Fruit fly (Drosophila melanogaster): ENCODE results near the gene CG9536.

The CG9536 gene

DNA sequence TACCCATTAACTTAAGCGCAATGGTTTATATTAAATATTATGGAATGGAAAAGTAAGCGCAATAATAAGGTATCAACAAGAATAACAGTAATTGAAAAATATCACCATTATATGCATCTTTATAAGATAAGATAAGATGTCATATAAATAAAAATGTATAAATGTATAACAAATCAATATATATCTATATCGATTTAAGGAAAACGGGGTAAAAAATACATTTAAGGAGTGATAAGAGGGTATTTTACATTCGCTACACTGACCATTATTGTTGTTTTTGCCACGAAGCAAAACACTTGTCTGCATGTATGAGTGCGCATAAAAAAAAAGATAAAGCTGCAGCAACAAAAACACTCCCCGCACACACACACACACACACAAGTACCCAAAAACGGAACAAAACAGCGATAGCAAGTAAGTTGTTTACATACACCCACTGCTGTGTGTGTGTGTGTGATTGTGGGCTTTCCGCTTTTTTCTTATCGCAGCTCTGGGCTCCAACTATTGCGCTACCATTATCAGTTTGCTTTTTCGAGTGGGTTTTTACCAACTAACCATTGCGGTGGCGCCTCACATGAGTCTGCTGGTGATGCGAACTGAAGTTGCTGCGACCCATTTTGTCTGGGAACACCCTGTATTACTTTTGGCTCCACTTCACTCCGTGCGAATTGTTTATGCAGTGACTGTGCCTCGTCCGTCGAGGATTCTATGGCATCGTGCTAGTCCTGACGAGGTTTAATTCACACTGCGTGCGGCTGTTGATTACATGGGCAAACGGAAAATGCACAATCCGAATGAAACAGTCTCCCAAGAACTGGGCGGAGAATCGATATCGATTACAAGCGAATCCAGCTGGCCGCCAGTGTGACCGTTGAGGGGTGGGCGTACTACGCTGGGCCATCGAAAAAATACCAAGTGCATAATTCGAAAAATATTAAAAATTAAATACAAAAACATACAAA is 3.4 kb downstream of the CG9536 start, which contains the start of gene mmy (continued):
- TF ChIP-seq gfzf (GFP tag; optimal IDR thresholded peaks at IDR 0.05) (peak; percentile 77), al (GFP tag; IDR thresholded peaks at IDR 0.05) (no peak; the same call in 1 of the 2 replicates), knrl (GFP tag; IDR thresholded peaks at IDR 0.05; ENCODE audit: partially characterized antibody) (no peak; the same call in 2 of the 3 replicates), CG2889 (GFP tag; IDR thresholded peaks at IDR 0.05) (no peak), CG12299 (tag; optimal IDR thresholded peaks at IDR 0.05) (peak; percentile 43), psq (GFP tag; optimal IDR thresholded peaks at IDR 0.05) (no peak), CG6254 (GFP tag; optimal IDR thresholded peaks at IDR 0.05) (peak; percentile 99), CG2712 (tag; optimal IDR thresholded peaks at IDR 0.05) (peak; percentile 74), chif (GFP tag; optimal IDR thresholded peaks at IDR 0.05) (no peak), CG9932 (GFP tag; IDR thresholded peaks at IDR 0.05) (peak; percentile 5; the same call in 1 of the 2 replicates), schlank (tag; optimal IDR thresholded peaks at IDR 0.05) (peak; percentile 0), dmrt11E (tag; optimal IDR thresholded peaks at IDR 0.05) (no peak), Ets97D (GFP tag; optimal IDR thresholded peaks at IDR 0.05) (no peak), CG13287 (GFP tag; IDR thresholded peaks at IDR 0.05; ENCODE audit: partially characterized antibody) (peak; percentile 55), p53 (GFP tag; optimal IDR thresholded peaks at IDR 0.05) (no peak), Asciz (GFP tag; optimal IDR thresholded peaks at IDR 0.05) (peak; percentile 44), jing (GFP tag; optimal IDR thresholded peaks at IDR 0.05) (no peak), dm (GFP tag; optimal IDR thresholded peaks at IDR 0.05) (peak; percentile 34), inv (GFP tag; IDR thresholded peaks at IDR 0.05; ENCODE audit: partially characterized antibody) (no peak), Med (GFP tag) (peak; percentile 92), CG11695 (GFP tag; IDR thresholded peaks at IDR 0.05) (peak; percentile 52; the same call in 2 of the 3 replicates), sd (tag; optimal IDR thresholded peaks at IDR 0.05) (peak; percentile 22), maf-S (GFP tag; optimal IDR thresholded peaks at IDR 0.05) (peak; percentile 13), E2f1 (GFP tag; IDR thresholded peaks at IDR 0.05) (no peak; the same call in 1 of the 2 replicates), CrebB (tag; optimal IDR thresholded peaks at IDR 0.05) (peak; percentile 12), Drgx (GFP tag; IDR thresholded peaks at IDR 0.05) (peak; percentile 71), Deaf1 (tag; optimal IDR thresholded peaks at IDR 0.05) (peak; percentile 24), nerfin-2 (GFP tag; IDR thresholded peaks at IDR 0.05; ENCODE audit: partially characterized antibody) (0 out of 2 replicates have a peak, but pooled peaks have one; percentile 27), GATAe (GFP tag; conservative IDR thresholded peaks at IDR 0.05) (peak; percentile 91), wor (GFP tag; IDR thresholded peaks at IDR 0.05) (0 out of 2 replicates have a peak, but pooled peaks have one; percentile 21), B-H1 (GFP tag; IDR thresholded peaks at IDR 0.05) (no peak), eyg (GFP tag; optimal IDR thresholded peaks at IDR 0.05) (peak; percentile 28), grau (tag; optimal IDR thresholded peaks at IDR 0.05) (peak; percentile 73), CG15514 (GFP tag; optimal IDR thresholded peaks at IDR 0.05) (peak; percentile 36), hkb (optimal IDR thresholded peaks at IDR 0.05) (no peak), hkb (GFP tag; IDR thresholded peaks at IDR 0.05) (peak; percentile 63), CG12236 (GFP tag; optimal IDR thresholded peaks at IDR 0.05) (no peak), CG6683 (GFP tag; optimal IDR thresholded peaks at IDR 0.05) (no peak), ara (GFP tag; IDR thresholded peaks at IDR 0.05) (no peak), CG17385 (GFP tag; optimal IDR thresholded peaks at IDR 0.05) (peak; percentile 47), Fer3 (tag; optimal IDR thresholded peaks at IDR 0.05) (peak; percentile 66), Bteb2 (GFP tag; optimal IDR thresholded peaks at IDR 0.05) (no peak), repo (GFP tag; optimal IDR thresholded peaks at IDR 0.05) (peak; percentile 20), CG3163 (GFP tag; optimal IDR thresholded peaks at IDR 0.05) (peak; percentile 39), tx (GFP tag; optimal IDR thresholded peaks at IDR 0.05) (peak; percentile 18), lilli (GFP tag; optimal IDR thresholded peaks at IDR 0.05) (peak; percentile 15), CG10209 (GFP tag; optimal IDR thresholded peaks at IDR 0.05) (peak; percentile 31), so (GFP tag; IDR thresholded peaks at IDR 0.05) (peak; percentile 50; the same call in 2 of the 3 replicates)
